Worm (Caenorhabditis elegans): ENCODE measurements around the gene lido-1.

The lido-1 gene

ce11 chrX:17096508-17097234, at the start of gene lido-1:
TSS of gene lido-1 (minus strand) at chrX:17096558.
- TF ChIP-seq B0310.2 (tag; optimal IDR thresholded peaks at IDR 0.05) (no peak), tra-4 (tag; optimal IDR thresholded peaks at IDR 0.05) (no peak), aly-1 (tag; optimal IDR thresholded peaks at IDR 0.05) (no peak), hmg-4 (GFP tag; optimal IDR thresholded peaks at IDR 0.05) (no peak), hmbx-1 (tag; optimal IDR thresholded peaks at IDR 0.05) (no peak), flt-1 (GFP tag; IDR thresholded peaks at IDR 0.05) (no peak), ama-1 (optimal IDR thresholded peaks at IDR 0.05) (no peak), ceh-13 (GFP tag; optimal IDR thresholded peaks at IDR 0.05) (no peak), F13C5.2 (tag; optimal IDR thresholded peaks at IDR 0.05) (no peak), tbx-37 (GFP tag; conservative IDR thresholded peaks at IDR 0.05) (no peak), scrt-1 (GFP tag; IDR thresholded peaks at IDR 0.05) (no peak), hnd-1 (tag; optimal IDR thresholded peaks at IDR 0.05) (no peak), tbx-11 (GFP tag; IDR thresholded peaks at IDR 0.05) (no peak), ceh-36 (tag; optimal IDR thresholded peaks at IDR 0.05) (no peak), sea-1 (GFP tag; conservative IDR thresholded peaks at IDR 0.05) (no peak), ets-7 (tag; optimal IDR thresholded peaks at IDR 0.05) (no peak), pes-1 (GFP tag; IDR thresholded peaks at IDR 0.05) (no peak)

DNA sequence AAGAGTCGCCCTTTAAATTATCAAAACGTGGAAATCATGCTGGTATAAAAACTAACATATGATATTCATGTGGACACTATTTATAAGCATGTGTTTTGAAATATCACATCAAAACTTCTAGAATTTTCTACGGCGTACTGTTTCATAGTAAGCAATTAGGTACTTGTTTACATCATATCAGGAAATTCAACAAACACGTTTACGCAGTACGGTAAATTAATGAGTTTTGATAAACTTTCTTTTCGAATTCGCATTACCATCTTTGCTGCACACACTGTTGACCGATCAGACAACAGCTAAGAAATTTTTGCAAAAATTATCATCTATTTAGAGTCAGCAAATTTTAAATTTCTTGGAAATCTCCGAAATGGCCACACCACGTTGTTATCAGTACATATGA, 44.1 kb upstream of the lido-1 start:
- TF ChIP-seq hmbx-1 (tag; optimal IDR thresholded peaks at IDR 0.05) (no peak), ceh-13 (GFP tag; optimal IDR thresholded peaks at IDR 0.05) (no peak), B0310.2 (tag; optimal IDR thresholded peaks at IDR 0.05) (no peak), flt-1 (GFP tag; IDR thresholded peaks at IDR 0.05) (no peak), pes-1 (GFP tag; IDR thresholded peaks at IDR 0.05) (no peak), hmg-4 (GFP tag; optimal IDR thresholded peaks at IDR 0.05) (no peak), tbx-11 (GFP tag; IDR thresholded peaks at IDR 0.05) (no peak), hnd-1 (tag; optimal IDR thresholded peaks at IDR 0.05) (no peak), ets-7 (tag; optimal IDR thresholded peaks at IDR 0.05) (no peak), scrt-1 (GFP tag; IDR thresholded peaks at IDR 0.05) (no peak), sea-1 (GFP tag; conservative IDR thresholded peaks at IDR 0.05) (no peak), F13C5.2 (tag; optimal IDR thresholded peaks at IDR 0.05) (no peak), ceh-36 (tag; optimal IDR thresholded peaks at IDR 0.05) (no peak), aly-1 (tag; optimal IDR thresholded peaks at IDR 0.05) (no peak), tbx-37 (GFP tag; conservative IDR thresholded peaks at IDR 0.05) (no peak), ama-1 (optimal IDR thresholded peaks at IDR 0.05) (no peak), tra-4 (tag; optimal IDR thresholded peaks at IDR 0.05) (no peak)

DNA sequence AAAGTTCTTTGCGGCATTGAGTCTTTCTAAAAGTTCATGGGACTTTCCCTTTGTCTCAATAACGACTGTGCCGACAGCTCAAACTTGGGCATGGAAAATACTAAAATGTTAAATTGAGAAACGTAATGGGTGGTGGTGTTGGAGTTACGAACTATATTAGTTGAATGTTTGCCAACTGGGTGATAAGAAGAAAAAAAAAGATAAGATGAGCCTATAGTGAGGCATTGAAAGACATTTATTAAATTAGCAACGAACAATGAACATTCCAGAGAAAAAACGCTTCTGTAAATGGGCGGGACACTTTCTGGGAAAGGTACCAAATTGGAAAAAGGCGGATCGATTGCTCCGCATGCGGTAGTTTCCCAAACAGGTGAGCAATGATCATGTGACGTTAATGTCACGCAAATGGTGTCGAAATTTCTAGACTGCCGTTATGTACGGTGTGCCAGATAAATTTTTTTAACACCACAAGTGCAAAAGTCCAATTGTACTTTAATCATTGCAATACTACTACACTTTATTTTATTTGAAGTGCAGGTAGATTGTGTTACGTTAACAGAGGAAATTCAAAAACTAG, 42.9 kb upstream of the lido-1 start:
- TF ChIP-seq scrt-1 (GFP tag; IDR thresholded peaks at IDR 0.05) (no peak), ceh-36 (tag; optimal IDR thresholded peaks at IDR 0.05) (no peak), hmbx-1 (tag; optimal IDR thresholded peaks at IDR 0.05) (no peak), tbx-11 (GFP tag; IDR thresholded peaks at IDR 0.05) (no peak), sea-1 (GFP tag; conservative IDR thresholded peaks at IDR 0.05) (no peak), tra-4 (tag; optimal IDR thresholded peaks at IDR 0.05) (no peak), pes-1 (GFP tag; IDR thresholded peaks at IDR 0.05) (no peak), ama-1 (optimal IDR thresholded peaks at IDR 0.05) (no peak), flt-1 (GFP tag; IDR thresholded peaks at IDR 0.05) (no peak), ceh-13 (GFP tag; optimal IDR thresholded peaks at IDR 0.05) (no peak), F13C5.2 (tag; optimal IDR thresholded peaks at IDR 0.05) (no peak), B0310.2 (tag; optimal IDR thresholded peaks at IDR 0.05) (no peak), ets-7 (tag; optimal IDR thresholded peaks at IDR 0.05) (no peak), hmg-4 (GFP tag; optimal IDR thresholded peaks at IDR 0.05) (no peak), tbx-37 (GFP tag; conservative IDR thresholded peaks at IDR 0.05) (no peak), hnd-1 (tag; optimal IDR thresholded peaks at IDR 0.05) (no peak), aly-1 (tag; optimal IDR thresholded peaks at IDR 0.05) (no peak)

- TF ChIP-seq F13C5.2 (tag; optimal IDR thresholded peaks at IDR 0.05) (no peak), flt-1 (GFP tag; IDR thresholded peaks at IDR 0.05) (no peak), sea-1 (GFP tag; conservative IDR thresholded peaks at IDR 0.05) (no peak), tra-4 (tag; optimal IDR thresholded peaks at IDR 0.05) (no peak), aly-1 (tag; optimal IDR thresholded peaks at IDR 0.05) (no peak), hnd-1 (tag; optimal IDR thresholded peaks at IDR 0.05) (no peak), scrt-1 (GFP tag; IDR thresholded peaks at IDR 0.05) (no peak), pes-1 (GFP tag; IDR thresholded peaks at IDR 0.05) (no peak), B0310.2 (tag; optimal IDR thresholded peaks at IDR 0.05) (no peak), hmbx-1 (tag; optimal IDR thresholded peaks at IDR 0.05) (no peak), tbx-37 (GFP tag; conservative IDR thresholded peaks at IDR 0.05) (no peak)
Measured at ce11 chrX:17138060-17138557, 41.8 kb upstream of the lido-1 start, which contains the start of gene cnp-3. TSS of gene cnp-3 (minus strand) at chrX:17138110.

DNA sequence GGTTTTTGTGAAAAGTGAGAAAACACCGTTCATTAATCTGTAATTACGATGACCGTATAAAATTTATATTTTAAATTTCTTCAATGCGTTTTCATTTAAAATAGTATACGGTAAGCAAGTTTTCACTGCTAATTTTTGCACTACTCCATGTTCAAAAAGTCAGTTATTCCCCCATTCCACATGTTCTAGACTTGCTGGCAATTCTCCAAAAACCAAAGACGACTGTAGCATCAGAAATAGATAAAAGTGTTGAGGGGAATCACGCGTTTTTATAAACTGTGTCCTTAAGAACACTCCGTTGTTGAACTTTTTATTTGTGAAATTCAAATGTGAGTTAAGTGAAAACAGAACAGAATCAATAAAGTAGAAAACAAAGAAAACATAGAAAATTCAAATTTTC, 39.3 kb upstream of the lido-1 start:
- TF ChIP-seq ets-7 (tag; optimal IDR thresholded peaks at IDR 0.05) (no peak), hnd-1 (tag; optimal IDR thresholded peaks at IDR 0.05) (no peak), F13C5.2 (tag; optimal IDR thresholded peaks at IDR 0.05) (no peak), tra-4 (tag; optimal IDR thresholded peaks at IDR 0.05) (no peak), tbx-37 (GFP tag; conservative IDR thresholded peaks at IDR 0.05) (no peak), ceh-13 (GFP tag; optimal IDR thresholded peaks at IDR 0.05) (no peak), ceh-36 (tag; optimal IDR thresholded peaks at IDR 0.05) (no peak)

ce11 chrX:17134427-17134826, 38.1 kb upstream of the lido-1 start, which contains the start of gene K09E3.7:
TSS of gene K09E3.7 (minus strand) at chrX:17134527.
- no peak for TF ChIP-seq sea-1 (GFP tag; conservative IDR thresholded peaks at IDR 0.05)
- TF ChIP-seq hnd-1 (tag; optimal IDR thresholded peaks at IDR 0.05) = no peak
- TF ChIP-seq scrt-1 (GFP tag; IDR thresholded peaks at IDR 0.05) = no peak
- TF ChIP-seq tbx-11 (GFP tag; IDR thresholded peaks at IDR 0.05) = no peak
- TF ChIP-seq B0310.2 (tag; optimal IDR thresholded peaks at IDR 0.05) = no peak
- TF ChIP-seq ceh-13 (GFP tag; optimal IDR thresholded peaks at IDR 0.05) = no peak
- no peak for TF ChIP-seq ceh-36 (tag; optimal IDR thresholded peaks at IDR 0.05)
- TF ChIP-seq hmg-4 (GFP tag; optimal IDR thresholded peaks at IDR 0.05) = no peak
- no peak for TF ChIP-seq aly-1 (tag; optimal IDR thresholded peaks at IDR 0.05)
- TF ChIP-seq flt-1 (GFP tag; IDR thresholded peaks at IDR 0.05) = no peak
- TF ChIP-seq tbx-37 (GFP tag; conservative IDR thresholded peaks at IDR 0.05) = no peak
- TF ChIP-seq pes-1 (GFP tag; IDR thresholded peaks at IDR 0.05) = no peak
- no peak for TF ChIP-seq F13C5.2 (tag; optimal IDR thresholded peaks at IDR 0.05)
- TF ChIP-seq hmbx-1 (tag; optimal IDR thresholded peaks at IDR 0.05) = no peak

Data from whole organism, early embryonic.